Fruit fly (Drosophila melanogaster) whole organism, embryonic: ENCODE measurements around the gene Cdk7.
A peak's percentile ranks its signal among the peaks of the same experiment; 100 is the strongest.

Experiments
- BtbVII ChIP-seq: fragments of 200-800 bp; sonication (Bioruptor generic); optimal IDR thresholded peaks from 3 replicates; lab custom pipeline; 2017; ENCODE audit warnings: missing biosample characterization, mild to moderate bottlenecking, missing genetic modification characterization
- CG11504 ChIP-seq: fragments of 200-800 bp; sonication (Bioruptor generic); optimal IDR thresholded peaks from 3 replicates; lab custom pipeline; 2019; ENCODE audit warnings: missing biosample characterization, mild to moderate bottlenecking, missing genetic modification characterization, moderate library complexity
- CG12391 ChIP-seq: fragments of 200-800 bp; sonication (Bioruptor generic); optimal IDR thresholded peaks from 3 replicates; lab custom pipeline; 2018; ENCODE audit warnings: missing biosample characterization, mild to moderate bottlenecking, missing genetic modification characterization, moderate library complexity
- CG12942 ChIP-seq: fragments of 200-800 bp; sonication (Bioruptor generic); optimal IDR thresholded peaks from 3 replicates; lab custom pipeline; 2016; ENCODE audit warnings: missing biosample characterization, missing genetic modification characterization
- CG13775 ChIP-seq: fragments of 200-800 bp; sonication (Bioruptor generic); optimal IDR thresholded peaks from 3 replicates; lab custom pipeline; 2017; ENCODE audit warnings: missing biosample characterization, mild to moderate bottlenecking, missing genetic modification characterization
- CG14965 ChIP-seq: fragments of 200-800 bp; sonication (Bioruptor generic); optimal IDR thresholded peaks from 2 replicates; lab custom pipeline; 2016; ENCODE audit warnings: missing biosample characterization, missing genetic modification characterization, borderline replicate concordance
- CG15073 ChIP-seq: fragments of 200-800 bp; sonication (Bioruptor generic); optimal IDR thresholded peaks from 2 replicates; lab custom pipeline; 2016; ENCODE audit warnings: missing biosample characterization, missing genetic modification characterization
- CG18262 ChIP-seq: fragments of 200-800 bp; optimal IDR thresholded peaks from 3 replicates; lab custom pipeline; 2019; ENCODE audit warnings: missing biosample characterization, mild to moderate bottlenecking, missing genetic modification characterization, moderate library complexity
- CG2120 ChIP-seq: fragments of 200-800 bp; sonication (Bioruptor generic); optimal IDR thresholded peaks from 3 replicates; lab custom pipeline; 2016; ENCODE audit warnings: missing biosample characterization, missing genetic modification characterization
- CG2129 ChIP-seq: fragments of 200-800 bp; sonication (Bioruptor generic); IDR thresholded peaks from 2 replicates; pipeline ENCODE4 v1.3.6; 2022; ENCODE audit warnings: missing biosample characterization, missing genetic modification characterization; ENCODE audit not compliant: partially characterized antibody
- CG42726 ChIP-seq: fragments of 200-800 bp; sonication (Bioruptor generic); IDR thresholded peaks from 2 replicates; pipeline ENCODE4 v1.3.6; 2022; ENCODE audit warnings: missing biosample characterization, missing genetic modification characterization; ENCODE audit not compliant: partially characterized antibody
- CG4424 ChIP-seq: fragments of 200-800 bp; sonication (Bioruptor generic); optimal IDR thresholded peaks from 3 replicates; lab custom pipeline; 2016; ENCODE audit warnings: missing biosample characterization, missing genetic modification characterization
- CG6683 ChIP-seq: fragments of 200-800 bp; sonication (Bioruptor generic); optimal IDR thresholded peaks from 2 replicates; lab custom pipeline; 2017; ENCODE audit warnings: missing biosample characterization, mild to moderate bottlenecking, missing genetic modification characterization, missing genetic modification reagents
- CG7963 ChIP-seq: fragments of 200-800 bp; sonication (Bioruptor generic); IDR thresholded peaks from 3 replicates; pipeline ENCODE4 v1.3.6; 2022; ENCODE audit warnings: missing biosample characterization, missing genetic modification characterization; ENCODE audit not compliant: partially characterized antibody
- HLH54F ChIP-seq: fragments of 200-800 bp; sonication (Bioruptor generic); optimal IDR thresholded peaks from 3 replicates; lab custom pipeline; 2016; ENCODE audit warnings: missing biosample characterization, missing genetic modification characterization
- Hr39 ChIP-seq: fragments of >200 bp; optimal IDR thresholded peaks from 2 replicates; lab custom pipeline; 2017
- Lhr ChIP-seq: fragments of 200-800 bp; sonication (Bioruptor generic); optimal IDR thresholded peaks from 3 replicates; lab custom pipeline; 2017; ENCODE audit warnings: mild to moderate bottlenecking, missing biosample characterization, missing genetic modification reagents, missing genetic modification characterization
- MBD-R2 ChIP-seq: fragments of 200-800 bp; sonication (Bioruptor generic); IDR thresholded peaks from 2 replicates; pipeline ENCODE4 v1.3.6; 2022; ENCODE audit warnings: missing biosample characterization, missing genetic modification characterization
- MTF-1 ChIP-seq: fragments of 200-800 bp; sonication (Bioruptor generic); optimal IDR thresholded peaks from 2 replicates; lab custom pipeline; 2018; ENCODE audit warnings: missing biosample characterization, mild to moderate bottlenecking, missing genetic modification characterization, borderline replicate concordance
- Meics ChIP-seq: fragments of 200-800 bp; sonication (Bioruptor generic); optimal IDR thresholded peaks from 2 replicates; lab custom pipeline; 2017; ENCODE audit warnings: missing biosample characterization, mild to moderate bottlenecking, missing genetic modification characterization
- Rfx ChIP-seq: fragments of 200-800 bp; sonication (Bioruptor generic); IDR thresholded peaks from 2 replicates; pipeline ENCODE4 v1.3.6; 2022; ENCODE audit warnings: missing biosample characterization, missing genetic modification characterization
- Sry-δ ChIP-seq: fragments of 200-800 bp; sonication (Bioruptor generic); optimal IDR thresholded peaks from 2 replicates; lab custom pipeline; 2016; ENCODE audit warnings: missing biosample characterization, missing genetic modification characterization
- az2 ChIP-seq: fragments of 200-800 bp; sonication (Bioruptor generic); optimal IDR thresholded peaks from 3 replicates; lab custom pipeline; 2016; ENCODE audit warnings: missing biosample characterization, missing genetic modification characterization
- bsh ChIP-seq, 2 experiments: fragments of 200-800 bp; sonication (Bioruptor generic); optimal IDR thresholded peaks; 2 replicates each; lab custom pipeline; 2017 to 2018; ENCODE audit warnings: mild to moderate bottlenecking in 2 of 2, missing biosample characterization in 2 of 2, missing genetic modification characterization in 2 of 2, moderate library complexity in 1 of 2
- emc ChIP-seq: fragments of 200-800 bp; sonication (Bioruptor generic); optimal IDR thresholded peaks from 2 replicates; lab custom pipeline; 2016; ENCODE audit warnings: missing biosample characterization, missing genetic modification characterization
- fd102C ChIP-seq: fragments of 200-800 bp; sonication (Bioruptor generic); optimal IDR thresholded peaks from 2 replicates; lab custom pipeline; 2018; ENCODE audit warnings: missing biosample characterization, mild to moderate bottlenecking, missing genetic modification characterization, moderate library complexity
- fd64A ChIP-seq: fragments of 200-800 bp; sonication (Bioruptor generic); optimal IDR thresholded peaks from 3 replicates; lab custom pipeline; 2018; ENCODE audit warnings: missing biosample characterization, mild to moderate bottlenecking, missing genetic modification characterization
- fru ChIP-seq: fragments of >200 bp; optimal IDR thresholded peaks from 2 replicates; lab custom pipeline; 2017
- gfzf ChIP-seq: fragments of 200-800 bp; sonication (Bioruptor generic); optimal IDR thresholded peaks from 2 replicates; lab custom pipeline; 2016; ENCODE audit warnings: missing biosample characterization, mild to moderate bottlenecking, missing genetic modification characterization, moderate library complexity
- gt ChIP-seq: fragments of 200-800 bp; sonication (Bioruptor generic); IDR thresholded peaks from 2 replicates; pipeline ENCODE4 v1.3.6; 2022; ENCODE audit warnings: missing biosample characterization, missing genetic modification characterization
- h ChIP-seq: fragments of >200 bp; optimal IDR thresholded peaks from 2 replicates; lab custom pipeline; 2017
- hb ChIP-seq: fragments of 200-800 bp; sonication (Bioruptor generic); IDR thresholded peaks from 3 replicates; pipeline ENCODE4 v1.3.6; 2022; ENCODE audit warnings: missing biosample characterization, missing genetic modification characterization; ENCODE audit not compliant: partially characterized antibody
- lab ChIP-seq: fragments of 200-800 bp; sonication (Bioruptor generic); optimal IDR thresholded peaks from 3 replicates; lab custom pipeline; 2017; ENCODE audit warnings: missing biosample characterization, missing genetic modification characterization, mild to moderate bottlenecking, moderate library complexity, missing genetic modification reagents
- lola ChIP-seq, 3 experiments: fragments of >200 bp in 2 of 3; fragments of 200-800 bp in 1 of 3; sonication (Bioruptor generic) in 1 of 3; optimal IDR thresholded peaks; 2 replicates each; lab custom pipeline; 2017 to 2019; ENCODE audit warnings: missing biosample characterization in 3 of 3, missing genetic modification characterization in 3 of 3, mild to moderate bottlenecking in 1 of 3, moderate library complexity in 1 of 3
- nom ChIP-seq: fragments of 200-800 bp; sonication (Bioruptor generic); optimal IDR thresholded peaks from 2 replicates; lab custom pipeline; 2017; ENCODE audit warnings: missing biosample characterization, missing genetic modification characterization, mild to moderate bottlenecking, moderate library complexity, missing genetic modification reagents
- p53 ChIP-seq: fragments of 200-800 bp; sonication (Bioruptor generic); optimal IDR thresholded peaks from 2 replicates; lab custom pipeline; 2016; ENCODE audit warnings: missing biosample characterization, missing genetic modification characterization
- peb ChIP-seq: fragments of 200-800 bp; sonication (Bioruptor generic); IDR thresholded peaks from 2 replicates; pipeline ENCODE4 v1.3.6; 2022; ENCODE audit warnings: missing biosample characterization, missing genetic modification characterization
- row ChIP-seq: fragments of 200-800 bp; sonication (Bioruptor generic); IDR thresholded peaks from 3 replicates; pipeline ENCODE4 v1.3.6; 2022; ENCODE audit warnings: missing biosample characterization, missing genetic modification characterization
- sens ChIP-seq: fragments of 200-800 bp; sonication (Bioruptor generic); peaks from one replicate; lab custom pipeline; 2016; ENCODE audit warnings: missing biosample characterization, missing genetic modification characterization
- sqz ChIP-seq: fragments of 200-800 bp; sonication (Bioruptor generic); optimal IDR thresholded peaks from 3 replicates; lab custom pipeline; 2018; ENCODE audit warnings: missing biosample characterization, mild to moderate bottlenecking, missing genetic modification characterization
- stwl ChIP-seq: fragments of 200-800 bp; sonication (Bioruptor generic); optimal IDR thresholded peaks from 3 replicates; lab custom pipeline; 2018; ENCODE audit warnings: missing biosample characterization, mild to moderate bottlenecking, missing genetic modification characterization, moderate library complexity
- yki ChIP-seq: fragments of >200 bp; optimal IDR thresholded peaks from 3 replicates; lab custom pipeline; 2018

The Cdk7 gene

dm6 chrX:5305591-5305990, 3.2 kb downstream of the Cdk7 start, which contains the start of gene CG3323:
Gene CG3323 (minus strand): TSS chrX:5305691.
- no peak for TF ChIP-seq lola (GFP tag; optimal IDR thresholded peaks at IDR 0.05; lab: Kevin White, UChicago)
- TF ChIP-seq, all 482 proteins: peak for 0

- TF ChIP-seq stwl (tag; lab: Kevin White, UChicago) (peak; percentile 9), sens (GFP tag; lab: Kevin White, UChicago) (peak; percentile 35), CG7963 (GFP tag; lab: Robert Waterston, UW) (0 out of 3 replicates have a peak, but pooled peaks have one; percentile 23), lab (no peak), CG18262 (tag; lab: Kevin White, UChicago) (no peak), CG11504 (tag; lab: Kevin White, UChicago) (no peak), bsh (GFP tag; optimal IDR thresholded peaks at IDR 0.05; lab: Kevin White, UChicago) (peak in 1 of 2 experiments; percentile 26), nom (GFP tag; lab: Kevin White, UChicago) (peak; percentile 60), CG2129 (GFP tag; lab: Robert Waterston, UW) (no peak), gt (GFP tag; lab: Robert Waterston, UW) (no peak), h (lab: Kevin White, UChicago) (no peak), fru (lab: Kevin White, UChicago) (no peak), CG12391 (no peak), hb (GFP tag; lab: Robert Waterston, UW) (no peak)
Observed at dm6 chrX:5300623-5301283, 8.0 kb downstream of the Cdk7 start.

DNA sequence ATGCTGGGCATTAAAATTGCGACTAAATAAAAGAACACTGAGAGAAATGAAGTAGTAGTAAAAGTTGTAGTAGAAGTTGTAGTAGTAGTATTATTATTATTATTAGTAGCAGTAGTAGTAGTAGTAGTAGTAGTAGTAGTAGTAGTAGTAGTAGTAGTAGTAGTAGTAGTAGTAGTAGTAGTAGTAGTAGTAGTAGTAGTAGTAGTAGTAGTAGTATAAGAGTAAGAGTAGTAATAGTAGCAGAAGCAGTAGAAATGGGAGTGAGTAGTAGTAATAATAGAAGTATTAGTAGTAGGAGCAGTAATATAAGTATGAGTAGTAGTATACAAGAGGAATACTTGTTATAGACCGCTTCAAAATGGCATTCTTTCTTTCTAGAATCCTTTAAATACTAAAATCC, 8.8 kb downstream of the Cdk7 start:
- no peak for TF ChIP-seq MBD-R2 (GFP tag; lab: Robert Waterston, UW)
- no peak for TF ChIP-seq CG14965 (GFP tag; lab: Kevin White, UChicago)
- TF ChIP-seq emc (GFP tag; lab: Kevin White, UChicago), result no peak
- TF ChIP-seq peb (GFP tag; lab: Robert Waterston, UW), result no peak
- TF ChIP-seq CG4424, result peak; percentile 95
- no peak for TF ChIP-seq CG12942 (GFP tag; lab: Kevin White, UChicago)
- TF ChIP-seq HLH54F (GFP tag; lab: Kevin White, UChicago), result no peak
- no peak for TF ChIP-seq gfzf (GFP tag; lab: Kevin White, UChicago)

dm6 chrX:5295766-5296165, 13.0 kb downstream of the Cdk7 start, which contains the start of gene CG42749:
Gene CG42749 (plus strand): TSS chrX:5296066.
- TF ChIP-seq fd64A (GFP tag; lab: Kevin White, UChicago), result no peak

- TF ChIP-seq Hr39, result peak; percentile 85
- TF ChIP-seq CG13775 (GFP tag; lab: Kevin White, UChicago), result no peak
- TF ChIP-seq, all 482 proteins: peak for 1
Observed at dm6 chrX:5293141-5293540, 15.6 kb downstream of the Cdk7 start.

- TF ChIP-seq p53 (GFP tag; lab: Kevin White, UChicago) (no peak), BtbVII (GFP tag; lab: Kevin White, UChicago) (no peak), az2 (GFP tag; lab: Kevin White, UChicago) (no peak), Lhr (GFP tag; lab: Kevin White, UChicago) (peak; percentile 7), Rfx (GFP tag; lab: Robert Waterston, UW) (peak; percentile 47; the same call in 1 of the 2 replicates), CG6683 (no peak), sqz (no peak), yki (no peak), fd102C (GFP tag; lab: Kevin White, UChicago) (no peak), CG42726 (GFP tag; lab: Robert Waterston, UW) (peak; percentile 35; the same call in 1 of the 2 replicates), CG2120 (no peak), row (GFP tag; lab: Robert Waterston, UW) (no peak), CG15073 (GFP tag; lab: Kevin White, UChicago) (no peak), Meics (GFP tag; lab: Kevin White, UChicago) (no peak), Sry-δ (GFP tag; lab: Kevin White, UChicago) (no peak), MTF-1 (GFP tag; lab: Kevin White, UChicago) (no peak), CG4424 (peak; percentile 9)
Observed at dm6 chrX:5289692-5290091, 19.1 kb downstream of the Cdk7 start.
